Fruit fly (Drosophila melanogaster): ENCODE measurements around the gene knrl.

DNA sequence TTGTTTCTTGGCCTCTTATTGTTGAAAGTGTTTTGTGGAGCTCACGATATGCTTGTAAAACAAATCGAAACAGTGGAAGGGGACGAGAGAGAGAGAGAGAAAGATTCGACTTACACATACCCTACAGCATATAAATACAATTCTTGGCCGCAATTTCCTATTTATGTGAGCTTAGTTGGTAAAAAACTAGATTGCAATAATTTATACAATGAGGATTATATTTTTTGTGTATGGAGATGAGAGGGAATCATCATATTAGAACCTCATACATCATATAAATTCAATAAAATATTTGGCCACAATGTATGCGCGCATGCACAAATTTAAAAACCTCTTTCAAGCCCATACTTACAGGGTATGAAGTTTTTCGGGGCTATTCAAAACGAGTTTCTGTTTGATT lies 10.1 kb upstream of the knrl start:
- TF ChIP-seq CTCF (optimal IDR thresholded peaks at IDR 0.05) (no peak), CG8478 (optimal IDR thresholded peaks at IDR 0.05) (no peak)
